Worm (Caenorhabditis elegans) whole organism, young adult: ENCODE measurements around the gene Y73B6BL.47.

Experiments used
- B0261.1 ChIP-seq: sonication (generic microtip); optimal IDR thresholded peaks from 2 replicates; lab custom pipeline; 2016; ENCODE audit warnings: mild to moderate bottlenecking, missing genetic modification characterization, moderate library complexity, missing compliant biosample characterization
- C06A6.2 ChIP-seq: fragments of 200-800 bp; sonication (Bioruptor generic); conservative IDR thresholded peaks from 2 replicates; pipeline ENCODE4 v1.3.6; 2022; ENCODE audit warnings: missing genetic modification characterization, missing compliant biosample characterization
- F10E7.11 ChIP-seq: sonication (generic microtip); optimal IDR thresholded peaks from 2 replicates; lab custom pipeline; 2017; ENCODE audit warnings: mild to moderate bottlenecking, missing genetic modification characterization, moderate library complexity, missing compliant biosample characterization
- F33H1.4 ChIP-seq: fragments of 200-800 bp; sonication (Bioruptor generic); IDR thresholded peaks from 2 replicates; pipeline ENCODE4 v1.3.6; 2022; ENCODE audit warnings: missing genetic modification reagents, missing genetic modification characterization, missing compliant biosample characterization
- F57C9.4 ChIP-seq: sonication (generic microtip); optimal IDR thresholded peaks from 2 replicates; lab custom pipeline; 2017; ENCODE audit warnings: mild to moderate bottlenecking, missing genetic modification characterization, missing compliant biosample characterization
- T26A5.8 ChIP-seq: sonication (generic microtip); optimal IDR thresholded peaks from 2 replicates; lab custom pipeline; 2016; ENCODE audit warnings: missing genetic modification characterization, missing compliant biosample characterization
- Y53G8AR.9 ChIP-seq: fragments of 200-800 bp; sonication (Bioruptor generic); conservative IDR thresholded peaks from 2 replicates; pipeline ENCODE4 v1.3.6; 2022; ENCODE audit warnings: missing genetic modification reagents, missing genetic modification characterization, missing compliant biosample characterization
- Y56A3A.18 ChIP-seq: fragments of 200-800 bp; sonication (Bioruptor generic); IDR thresholded peaks from 2 replicates; pipeline ENCODE4 v1.3.6; 2022; ENCODE audit warnings: missing genetic modification reagents, missing genetic modification characterization, missing compliant biosample characterization
- ZK185.1 ChIP-seq: sonication (generic microtip); optimal IDR thresholded peaks from 2 replicates; lab custom pipeline; 2016; ENCODE audit warnings: mild to moderate bottlenecking, missing genetic modification characterization, missing compliant biosample characterization; ENCODE audit not compliant: poor library complexity, severe bottlenecking
- ama-1 ChIP-seq, 3 experiments: fragments of 150-350 bp in 1 of 3; sonication (generic microtip) in 2 of 3; optimal IDR thresholded peaks; 2 replicates each; lab custom pipeline; 2014 to 2018; ENCODE audit warnings: missing biosample characterization in 2 of 3, missing genetic modification characterization in 2 of 3, missing genetic modification reagents in 2 of 3
- ceh-100 ChIP-seq: fragments of 200-800 bp; sonication (Bioruptor generic); IDR thresholded peaks from 2 replicates; pipeline ENCODE4 v1.3.6; 2022; ENCODE audit warnings: missing genetic modification reagents, missing genetic modification characterization, missing compliant biosample characterization
- ceh-40 ChIP-seq: fragments of 200-800 bp; sonication (Bioruptor generic); IDR thresholded peaks from 2 replicates; pipeline ENCODE4 v1.3.6; 2022; ENCODE audit warnings: missing genetic modification characterization, missing compliant biosample characterization
- ceh-58 ChIP-seq: fragments of 200-800 bp; sonication (Bioruptor generic); IDR thresholded peaks from 2 replicates; pipeline ENCODE4 v1.3.6; 2022; ENCODE audit warnings: missing genetic modification characterization, missing compliant biosample characterization
- egrh-3 ChIP-seq: fragments of 200-800 bp; sonication (Bioruptor generic); IDR thresholded peaks from 2 replicates; pipeline ENCODE4 v1.3.6; 2022; ENCODE audit warnings: missing genetic modification reagents, missing genetic modification characterization, missing compliant biosample characterization
- gei-17 ChIP-seq: fragments of 200-800 bp; sonication (Bioruptor generic); optimal IDR thresholded peaks from 2 replicates; lab custom pipeline; 2018; ENCODE audit warnings: mild to moderate bottlenecking, missing genetic modification characterization, missing compliant biosample characterization
- hlh-12 ChIP-seq: sonication (generic microtip); optimal IDR thresholded peaks from 2 replicates; lab custom pipeline; 2016; ENCODE audit warnings: missing genetic modification characterization, missing compliant biosample characterization
- hmg-1.2 ChIP-seq: fragments of 200-800 bp; sonication (Bioruptor generic); IDR thresholded peaks from 2 replicates; pipeline ENCODE4 v1.3.6; 2022; ENCODE audit warnings: missing genetic modification reagents, missing genetic modification characterization, missing compliant biosample characterization
- hmg-20 ChIP-seq: fragments of 200-800 bp; sonication (Bioruptor generic); IDR thresholded peaks from 2 replicates; pipeline ENCODE4 v1.3.6; 2022; ENCODE audit warnings: missing genetic modification reagents, missing genetic modification characterization, missing compliant biosample characterization
- hsf-1 ChIP-seq: fragments of 200-800 bp; sonication (Bioruptor generic); IDR thresholded peaks from 2 replicates; pipeline ENCODE4 v1.3.6; 2022; ENCODE audit warnings: missing genetic modification reagents, missing genetic modification characterization, missing compliant biosample characterization
- lin-40 ChIP-seq: sonication (generic microtip); optimal IDR thresholded peaks from 2 replicates; lab custom pipeline; 2016; ENCODE audit warnings: missing genetic modification characterization, mild to moderate bottlenecking, missing compliant biosample characterization, missing genotype, missing genetic modification reagents
- lir-1 ChIP-seq: fragments of 200-800 bp; sonication (Bioruptor generic); conservative IDR thresholded peaks from 2 replicates; pipeline ENCODE4 v1.3.6; 2022; ENCODE audit warnings: missing genetic modification reagents, missing genetic modification characterization, missing compliant biosample characterization
- nfya-1 ChIP-seq: sonication (generic microtip); optimal IDR thresholded peaks from 2 replicates; lab custom pipeline; 2017; ENCODE audit warnings: antibody characterized with exemption, missing compliant biosample characterization, missing genetic modification characterization, borderline replicate concordance; ENCODE audit not compliant: insufficient read depth
- nhr-80 ChIP-seq: sonication (generic microtip); optimal IDR thresholded peaks from 2 replicates; lab custom pipeline; 2016; ENCODE audit warnings: missing genetic modification characterization, missing compliant biosample characterization
- rcor-1 ChIP-seq: fragments of 200-800 bp; sonication (Bioruptor generic); IDR thresholded peaks from 2 replicates; pipeline ENCODE4 v1.3.6; 2022; ENCODE audit warnings: missing genetic modification reagents, missing genetic modification characterization, missing compliant biosample characterization
- rec-8 ChIP-seq, 2 experiments: sonication (generic microtip); optimal IDR thresholded peaks; 2 replicates each; lab custom pipeline; 2016; ENCODE audit warnings: mild to moderate bottlenecking in 2 of 2, missing genetic modification characterization in 2 of 2, missing genetic modification reagents in 2 of 2, missing genotype in 2 of 2, missing biosample characterization in 1 of 2, missing compliant biosample characterization in 1 of 2, moderate library complexity in 1 of 2
- snpc-4 ChIP-seq, 5 experiments: fragments of 150-350 bp in 1 of 5; sonication (generic microtip) in 4 of 5; optimal IDR thresholded peaks; 2 replicates each; lab custom pipeline; 2014 to 2018; ENCODE audit warnings: missing genetic modification characterization in 5 of 5, missing biosample characterization in 3 of 5, antibody characterized with exemption in 2 of 5, mild to moderate bottlenecking in 2 of 5, missing compliant biosample characterization in 2 of 5, missing genotype in 2 of 5, moderate library complexity in 2 of 5, missing genetic modification reagents in 1 of 5
- somi-1 ChIP-seq: fragments of 200-800 bp; sonication (Bioruptor generic); optimal IDR thresholded peaks from 2 replicates; lab custom pipeline; 2018; ENCODE audit warnings: mild to moderate bottlenecking, missing genetic modification characterization, missing compliant biosample characterization
- tbx-9 ChIP-seq: sonication (generic microtip); optimal IDR thresholded peaks from 2 replicates; lab custom pipeline; 2016; ENCODE audit warnings: borderline replicate concordance, missing genetic modification characterization, inconsistent platforms, missing compliant biosample characterization
- tlf-1 ChIP-seq: fragments of 200-800 bp; sonication (Bioruptor generic); optimal IDR thresholded peaks from 2 replicates; lab custom pipeline; 2018; ENCODE audit warnings: mild to moderate bottlenecking, missing genetic modification characterization, missing compliant biosample characterization
- zfh-2 ChIP-seq: fragments of 200-800 bp; sonication (Bioruptor generic); conservative IDR thresholded peaks from 2 replicates; pipeline ENCODE4 v1.3.6; 2022; ENCODE audit warnings: missing genetic modification reagents, missing genetic modification characterization, missing compliant biosample characterization
- ztf-28 ChIP-seq: fragments of 200-800 bp; sonication (Bioruptor generic); IDR thresholded peaks from 2 replicates; pipeline ENCODE4 v1.3.6; 2022; ENCODE audit warnings: missing genetic modification reagents, missing genetic modification characterization, missing compliant biosample characterization
- ztf-6 ChIP-seq: fragments of 200-800 bp; sonication (Bioruptor generic); IDR thresholded peaks from 2 replicates; pipeline ENCODE4 v1.3.6; 2022; ENCODE audit warnings: missing genetic modification reagents, missing genetic modification characterization, missing compliant biosample characterization

Gene Y73B6BL.47

ce11 chrIV:6377335-6378069 lies 15.7 kb downstream of the Y73B6BL.47 start:
- no peak for TF ChIP-seq Y53G8AR.9 (GFP tag; lab: Robert Waterston, UW)
- TF ChIP-seq egrh-3 (GFP tag; lab: Robert Waterston, UW) = peak; percentile 61; the same call in 1 of the 2 replicates
- TF ChIP-seq F33H1.4 (GFP tag; lab: Robert Waterston, UW) = no peak
- TF ChIP-seq zfh-2 = peak; percentile 88
- TF ChIP-seq ztf-28 (GFP tag; lab: Robert Waterston, UW) = no peak

ce11 chrIV:6378398-6378797 lies 16.6 kb downstream of the Y73B6BL.47 start:
- no peak for TF ChIP-seq hmg-20 (GFP tag; lab: Robert Waterston, UW)
- no peak for TF ChIP-seq hsf-1 (GFP tag; lab: Robert Waterston, UW)
- no peak for TF ChIP-seq hmg-1.2
- no peak for TF ChIP-seq hlh-12 (tag; lab: Kevin White, UChicago)
- TF ChIP-seq T26A5.8 (tag; lab: Kevin White, UChicago) = no peak
- no peak for TF ChIP-seq lin-40
- TF ChIP-seq ceh-58 = no peak
- no peak for TF ChIP-seq tlf-1
- no peak for TF ChIP-seq Y53G8AR.9 (GFP tag; lab: Robert Waterston, UW)
- no peak for TF ChIP-seq lir-1 (GFP tag; lab: Robert Waterston, UW)
- no peak for TF ChIP-seq B0261.1 (tag; lab: Kevin White, UChicago)
- TF ChIP-seq ceh-100 (GFP tag; lab: Robert Waterston, UW) = no peak
- no peak for TF ChIP-seq Y56A3A.18

ce11 chrIV:6383970-6384369 lies 22.2 kb downstream of the Y73B6BL.47 start, which contains the start of gene shl-1:
Gene shl-1 (minus strand): TSS chrIV:6384070.
- TF ChIP-seq ama-1 (optimal IDR thresholded peaks at IDR 0.05; lab: Kevin White, UChicago) = no peak
- no peak for TF ChIP-seq ama-1 (GFP tag; optimal IDR thresholded peaks at IDR 0.05; lab: Kevin White, UChicago)
- TF ChIP-seq ztf-6 (GFP tag; lab: Robert Waterston, UW) = no peak
- TF ChIP-seq nhr-80 (tag; lab: Kevin White, UChicago) = no peak
- TF ChIP-seq lir-1 (GFP tag; lab: Robert Waterston, UW) = no peak

ce11 chrIV:6385010-6385409 lies 23.2 kb downstream of the Y73B6BL.47 start:
- TF ChIP-seq ceh-40 = no peak
- TF ChIP-seq C06A6.2 (GFP tag; lab: Robert Waterston, UW) = no peak
- no peak for TF ChIP-seq rec-8 (tag; optimal IDR thresholded peaks at IDR 0.05; lab: Kevin White, UChicago)
- no peak for TF ChIP-seq ZK185.1 (tag; lab: Kevin White, UChicago)
- TF ChIP-seq nhr-80 (tag; lab: Kevin White, UChicago) = no peak
- no peak for TF ChIP-seq nfya-1
- TF ChIP-seq tbx-9 (tag; lab: Kevin White, UChicago) = no peak
- TF ChIP-seq snpc-4 (GFP tag; optimal IDR thresholded peaks at IDR 0.05; lab: Kevin White, UChicago) = no peak
- no peak for TF ChIP-seq snpc-4 (tag; optimal IDR thresholded peaks at IDR 0.05; lab: Kevin White, UChicago)
- TF ChIP-seq somi-1 (GFP tag; lab: Kevin White, UChicago) = no peak
- TF ChIP-seq F57C9.4 (tag; lab: Kevin White, UChicago) = no peak
- no peak for TF ChIP-seq gei-17 (GFP tag; lab: Kevin White, UChicago)
- TF ChIP-seq ama-1 (optimal IDR thresholded peaks at IDR 0.05; lab: Kevin White, UChicago) = no peak
- TF ChIP-seq ama-1 (GFP tag; optimal IDR thresholded peaks at IDR 0.05; lab: Kevin White, UChicago) = no peak
- no peak for TF ChIP-seq Y56A3A.18
- no peak for TF ChIP-seq Y53G8AR.9 (GFP tag; lab: Robert Waterston, UW)
- TF ChIP-seq F10E7.11 = no peak
- TF ChIP-seq rcor-1 (GFP tag; lab: Robert Waterston, UW) = no peak
